Worm (Caenorhabditis elegans) whole organism, young adult: ENCODE data around the gene ugt-1.
A peak's percentile ranks its signal among the peaks of the same experiment; 100 is the strongest.

Experiments
- C17E4.6 ChIP-seq: fragments of 200-800 bp; sonication (Bioruptor generic); IDR thresholded peaks from 2 replicates; pipeline ENCODE4 v1.3.6; 2022; ENCODE audit warnings: missing genetic modification reagents, missing genetic modification characterization, missing compliant biosample characterization
- F10E7.11 ChIP-seq: sonication (generic microtip); optimal IDR thresholded peaks from 2 replicates; lab custom pipeline; 2017; ENCODE audit warnings: mild to moderate bottlenecking, missing genetic modification characterization, moderate library complexity, missing compliant biosample characterization
- F22D6.2 ChIP-seq: sonication (generic microtip); optimal IDR thresholded peaks from 2 replicates; lab custom pipeline; 2016; ENCODE audit warnings: mild to moderate bottlenecking, missing genetic modification characterization, missing compliant biosample characterization
- F33H1.4 ChIP-seq: fragments of 200-800 bp; sonication (Bioruptor generic); IDR thresholded peaks from 2 replicates; pipeline ENCODE4 v1.3.6; 2022; ENCODE audit warnings: missing genetic modification reagents, missing genetic modification characterization, missing compliant biosample characterization
- F37B4.10 ChIP-seq: fragments of 200-800 bp; sonication (Bioruptor generic); IDR thresholded peaks from 2 replicates; pipeline ENCODE4 v1.3.6; 2022; ENCODE audit warnings: missing genetic modification characterization, missing compliant biosample characterization
- F55B11.4 ChIP-seq: sonication (generic microtip); optimal IDR thresholded peaks from 2 replicates; lab custom pipeline; 2016; ENCODE audit warnings: missing compliant biosample characterization, missing genetic modification characterization, borderline replicate concordance; ENCODE audit not compliant: insufficient read depth
- F57A8.1 ChIP-seq: fragments of 200-800 bp; sonication (Bioruptor generic); optimal IDR thresholded peaks from 2 replicates; lab custom pipeline; 2018; ENCODE audit warnings: mild to moderate bottlenecking, missing genetic modification characterization, moderate library complexity, missing compliant biosample characterization
- K11D2.4 ChIP-seq: fragments of 200-800 bp; sonication (Bioruptor generic); IDR thresholded peaks from 2 replicates; pipeline ENCODE4 v1.3.6; 2022; ENCODE audit warnings: missing genetic modification reagents, missing genetic modification characterization, missing compliant biosample characterization
- T26A5.8 ChIP-seq: sonication (generic microtip); optimal IDR thresholded peaks from 2 replicates; lab custom pipeline; 2016; ENCODE audit warnings: missing genetic modification characterization, missing compliant biosample characterization
- Y56A3A.18 ChIP-seq: fragments of 200-800 bp; sonication (Bioruptor generic); IDR thresholded peaks from 2 replicates; pipeline ENCODE4 v1.3.6; 2022; ENCODE audit warnings: missing genetic modification reagents, missing genetic modification characterization, missing compliant biosample characterization
- Y79H2A.3 ChIP-seq: fragments of 200-800 bp; sonication (Bioruptor generic); conservative IDR thresholded peaks from 2 replicates; pipeline ENCODE4 v1.3.6; 2022; ENCODE audit warnings: missing genetic modification reagents, missing genetic modification characterization, missing compliant biosample characterization
- Y95B8A.8 ChIP-seq: fragments of 200-800 bp; sonication (Bioruptor generic); IDR thresholded peaks from 2 replicates; pipeline ENCODE4 v1.3.6; 2022; ENCODE audit warnings: missing genetic modification reagents, missing genetic modification characterization, missing compliant biosample characterization
- ZK185.1 ChIP-seq: sonication (generic microtip); optimal IDR thresholded peaks from 2 replicates; lab custom pipeline; 2016; ENCODE audit warnings: mild to moderate bottlenecking, missing genetic modification characterization, missing compliant biosample characterization; ENCODE audit not compliant: poor library complexity, severe bottlenecking
- attf-6 ChIP-seq: fragments of 200-800 bp; sonication (Bioruptor generic); IDR thresholded peaks from 2 replicates; pipeline ENCODE4 v1.3.6; 2022; ENCODE audit warnings: missing genetic modification reagents, missing genetic modification characterization, missing compliant biosample characterization
- bed-1 ChIP-seq: fragments of 200-800 bp; sonication (Bioruptor generic); IDR thresholded peaks from 2 replicates; pipeline ENCODE4 v1.3.6; 2022; ENCODE audit warnings: missing genetic modification reagents, missing genetic modification characterization, missing compliant biosample characterization
- bed-2 ChIP-seq: fragments of 200-800 bp; sonication (Bioruptor generic); IDR thresholded peaks from 2 replicates; pipeline ENCODE4 v1.3.6; 2022; ENCODE audit warnings: missing genetic modification reagents, missing genetic modification characterization, missing compliant biosample characterization
- cebp-2 ChIP-seq: fragments of 200-800 bp; sonication (Bioruptor generic); IDR thresholded peaks from 2 replicates; pipeline ENCODE4 v1.3.6; 2022; ENCODE audit warnings: missing genetic modification characterization, missing compliant biosample characterization
- ceh-79 ChIP-seq: sonication (generic microtip); optimal IDR thresholded peaks from 2 replicates; lab custom pipeline; 2017; ENCODE audit warnings: mild to moderate bottlenecking, missing genetic modification characterization, missing compliant biosample characterization
- ceh-91 ChIP-seq: fragments of 200-800 bp; sonication (Bioruptor generic); IDR thresholded peaks from 2 replicates; pipeline ENCODE4 v1.3.6; 2022; ENCODE audit warnings: missing genetic modification reagents, missing genetic modification characterization, missing compliant biosample characterization
- die-1 ChIP-seq: sonication (generic microtip); optimal IDR thresholded peaks from 2 replicates; lab custom pipeline; 2016; ENCODE audit warnings: missing genotype, mild to moderate bottlenecking, missing genetic modification characterization, missing compliant biosample characterization
- dpff-1 ChIP-seq: sonication (generic microtip); optimal IDR thresholded peaks from 2 replicates; lab custom pipeline; 2017; ENCODE audit warnings: mild to moderate bottlenecking, missing genetic modification characterization, missing compliant biosample characterization
- dpl-1 ChIP-seq: fragments of 150-350 bp; optimal IDR thresholded peaks from 2 replicates; lab custom pipeline; 2014; ENCODE audit warnings: missing biosample characterization, missing genetic modification reagents, missing genetic modification characterization
- efl-1 ChIP-seq: fragments of 150-350 bp; optimal IDR thresholded peaks from 2 replicates; lab custom pipeline; 2014; ENCODE audit warnings: missing biosample characterization, missing genetic modification reagents, missing genetic modification characterization
- egl-44 ChIP-seq: fragments of 200-800 bp; sonication (Bioruptor generic); IDR thresholded peaks from 2 replicates; pipeline ENCODE4 v1.3.6; 2022; ENCODE audit warnings: missing genetic modification reagents, missing genetic modification characterization, missing compliant biosample characterization
- ets-4 ChIP-seq: fragments of 200-800 bp; sonication (Bioruptor generic); optimal IDR thresholded peaks from 2 replicates; lab custom pipeline; 2018; ENCODE audit warnings: mild to moderate bottlenecking, missing genetic modification characterization, missing compliant biosample characterization
- hmg-1.2 ChIP-seq: fragments of 200-800 bp; sonication (Bioruptor generic); IDR thresholded peaks from 2 replicates; pipeline ENCODE4 v1.3.6; 2022; ENCODE audit warnings: missing genetic modification reagents, missing genetic modification characterization, missing compliant biosample characterization
- hrde-1 ChIP-seq: sonication (generic microtip); optimal IDR thresholded peaks from 2 replicates; lab custom pipeline; 2016; ENCODE audit warnings: missing genetic modification characterization, mild to moderate bottlenecking, missing compliant biosample characterization, moderate library complexity, missing genotype, missing genetic modification reagents, borderline replicate concordance
- hsf-1 ChIP-seq: fragments of 200-800 bp; sonication (Bioruptor generic); IDR thresholded peaks from 2 replicates; pipeline ENCODE4 v1.3.6; 2022; ENCODE audit warnings: missing genetic modification reagents, missing genetic modification characterization, missing compliant biosample characterization
- lsy-27 ChIP-seq: sonication (generic microtip); optimal IDR thresholded peaks from 2 replicates; lab custom pipeline; 2017; ENCODE audit warnings: missing genetic modification characterization, mild to moderate bottlenecking, missing compliant biosample characterization, antibody characterized with exemption, missing genotype, borderline replicate concordance; ENCODE audit not compliant: insufficient read depth
- madf-10 ChIP-seq: sonication (generic microtip); optimal IDR thresholded peaks from 2 replicates; lab custom pipeline; 2016; ENCODE audit warnings: mild to moderate bottlenecking, missing genetic modification characterization, missing compliant biosample characterization
- madf-6 ChIP-seq: fragments of 200-800 bp; sonication (Bioruptor generic); IDR thresholded peaks from 2 replicates; pipeline ENCODE4 v1.3.6; 2022; ENCODE audit warnings: missing genetic modification reagents, missing genetic modification characterization, missing compliant biosample characterization
- mes-4 ChIP-seq: sonication (generic microtip); optimal IDR thresholded peaks from 2 replicates; lab custom pipeline; 2016; ENCODE audit warnings: missing genotype, missing genetic modification characterization, missing compliant biosample characterization
- mxl-1 ChIP-seq: sonication (generic microtip); optimal IDR thresholded peaks from 2 replicates; lab custom pipeline; 2016; ENCODE audit warnings: missing genetic modification characterization, missing compliant biosample characterization
- nfya-1 ChIP-seq: sonication (generic microtip); optimal IDR thresholded peaks from 2 replicates; lab custom pipeline; 2017; ENCODE audit warnings: antibody characterized with exemption, missing compliant biosample characterization, missing genetic modification characterization, borderline replicate concordance; ENCODE audit not compliant: insufficient read depth
- nfya-2 ChIP-seq: fragments of 200-800 bp; sonication (Bioruptor generic); IDR thresholded peaks from 2 replicates; pipeline ENCODE4 v1.3.6; 2022; ENCODE audit warnings: missing genetic modification reagents, missing genetic modification characterization, missing compliant biosample characterization
- nfyb-1 ChIP-seq: fragments of 200-800 bp; sonication (Bioruptor generic); IDR thresholded peaks from 2 replicates; pipeline ENCODE4 v1.3.6; 2022; ENCODE audit warnings: missing genetic modification reagents, missing genetic modification characterization, missing compliant biosample characterization
- nhr-120 ChIP-seq: fragments of 200-800 bp; sonication (Bioruptor generic); IDR thresholded peaks from 2 replicates; pipeline ENCODE4 v1.3.6; 2022; ENCODE audit warnings: missing genetic modification characterization, missing compliant biosample characterization
- nhr-179 ChIP-seq: sonication (generic microtip); optimal IDR thresholded peaks from 2 replicates; lab custom pipeline; 2016; ENCODE audit warnings: mild to moderate bottlenecking, missing genetic modification characterization, missing compliant biosample characterization
- nhr-27 ChIP-seq: fragments of 200-800 bp; sonication (Bioruptor generic); optimal IDR thresholded peaks from 2 replicates; lab custom pipeline; 2018; ENCODE audit warnings: mild to moderate bottlenecking, missing genetic modification characterization, moderate library complexity, missing compliant biosample characterization
- nhr-80 ChIP-seq: sonication (generic microtip); optimal IDR thresholded peaks from 2 replicates; lab custom pipeline; 2016; ENCODE audit warnings: missing genetic modification characterization, missing compliant biosample characterization
- snpc-3.4 ChIP-seq: sonication (generic microtip); optimal IDR thresholded peaks from 2 replicates; lab custom pipeline; 2017; ENCODE audit warnings: missing genetic modification characterization, mild to moderate bottlenecking, missing compliant biosample characterization, antibody characterized with exemption, moderate library complexity, missing genotype, missing genetic modification reagents
- somi-1 ChIP-seq: fragments of 200-800 bp; sonication (Bioruptor generic); optimal IDR thresholded peaks from 2 replicates; lab custom pipeline; 2018; ENCODE audit warnings: mild to moderate bottlenecking, missing genetic modification characterization, missing compliant biosample characterization
- tbx-9 ChIP-seq: sonication (generic microtip); optimal IDR thresholded peaks from 2 replicates; lab custom pipeline; 2016; ENCODE audit warnings: borderline replicate concordance, missing genetic modification characterization, inconsistent platforms, missing compliant biosample characterization
- unc-130 ChIP-seq: sonication (generic microtip); optimal IDR thresholded peaks from 2 replicates; lab custom pipeline; 2016; ENCODE audit warnings: missing genetic modification reagents, missing genetic modification characterization, missing compliant biosample characterization
- zfh-2 ChIP-seq: fragments of 200-800 bp; sonication (Bioruptor generic); conservative IDR thresholded peaks from 2 replicates; pipeline ENCODE4 v1.3.6; 2022; ENCODE audit warnings: missing genetic modification reagents, missing genetic modification characterization, missing compliant biosample characterization
- zim-3 ChIP-seq: sonication (generic microtip); optimal IDR thresholded peaks from 2 replicates; lab custom pipeline; 2017; ENCODE audit warnings: mild to moderate bottlenecking, missing genetic modification characterization, moderate library complexity, missing compliant biosample characterization
- ztf-22 ChIP-seq: fragments of 200-800 bp; sonication (Bioruptor generic); optimal IDR thresholded peaks from 2 replicates; lab custom pipeline; 2018; ENCODE audit warnings: mild to moderate bottlenecking, missing genetic modification characterization, moderate library complexity, missing compliant biosample characterization
- ztf-3 ChIP-seq: fragments of 200-800 bp; sonication (Bioruptor generic); optimal IDR thresholded peaks from 2 replicates; lab custom pipeline; 2018; ENCODE audit warnings: mild to moderate bottlenecking, missing genetic modification characterization, missing compliant biosample characterization
- ztf-6 ChIP-seq: fragments of 200-800 bp; sonication (Bioruptor generic); IDR thresholded peaks from 2 replicates; pipeline ENCODE4 v1.3.6; 2022; ENCODE audit warnings: missing genetic modification reagents, missing genetic modification characterization, missing compliant biosample characterization

Gene ugt-1

ce11 chrV:10355773-10356335 lies 39.6 kb upstream of the ugt-1 start, which contains the start of gene sluh-7 (continued):
- no peak for TF ChIP-seq bed-1 (GFP tag; lab: Robert Waterston, UW)
- no peak for TF ChIP-seq T26A5.8 (tag; lab: Kevin White, UChicago)
- TF ChIP-seq ztf-22 (GFP tag; lab: Kevin White, UChicago), result no peak
- TF ChIP-seq die-1 (tag; lab: Kevin White, UChicago), result no peak
- TF ChIP-seq ceh-79, result no peak
- no peak for TF ChIP-seq F10E7.11 (tag; lab: Kevin White, UChicago)
- no peak for TF ChIP-seq lsy-27 (tag; lab: Kevin White, UChicago)
- peak; percentile 92 for TF ChIP-seq ZK185.1 (tag; lab: Kevin White, UChicago)
- TF ChIP-seq ets-4 (GFP tag; lab: Kevin White, UChicago), result no peak
- no peak for TF ChIP-seq cebp-2 (GFP tag; lab: Robert Waterston, UW)
- TF ChIP-seq attf-6 (GFP tag; lab: Robert Waterston, UW), result no peak
- TF ChIP-seq ceh-91, result 0 out of 2 replicates have a peak, but pooled peaks have one; percentile 11
- TF ChIP-seq ztf-6 (GFP tag; lab: Robert Waterston, UW), result no peak
- no peak for TF ChIP-seq tbx-9 (tag; lab: Kevin White, UChicago)
- peak; percentile 52 for TF ChIP-seq snpc-3.4
- TF ChIP-seq Y56A3A.18, result no peak
- TF ChIP-seq nfya-2 (GFP tag; lab: Robert Waterston, UW), result no peak
- no peak for TF ChIP-seq dpff-1 (tag; lab: Kevin White, UChicago)
- no peak for TF ChIP-seq egl-44 (GFP tag; lab: Robert Waterston, UW)
- TF ChIP-seq Y79H2A.3 (GFP tag; lab: Robert Waterston, UW), result no peak
- TF ChIP-seq madf-10 (tag; lab: Kevin White, UChicago), result peak; percentile 47
- peak; percentile 37; the same call in 1 of the 2 replicates for TF ChIP-seq hmg-1.2 (GFP tag; lab: Robert Waterston, UW)
- TF ChIP-seq mes-4 (tag; lab: Kevin White, UChicago), result no peak
- TF ChIP-seq F55B11.4, result no peak
- TF ChIP-seq dpl-1 (GFP tag; lab: Kevin White, UChicago), result peak; percentile 66
- no peak for TF ChIP-seq nhr-80 (tag; lab: Kevin White, UChicago)
- no peak for TF ChIP-seq hsf-1 (GFP tag; lab: Robert Waterston, UW)
- no peak for TF ChIP-seq bed-2 (GFP tag; lab: Robert Waterston, UW)
- TF ChIP-seq efl-1 (GFP tag; lab: Kevin White, UChicago), result peak; percentile 62
- peak; percentile 60; the same call in 1 of the 2 replicates for TF ChIP-seq madf-6 (GFP tag; lab: Robert Waterston, UW)
- TF ChIP-seq ztf-3 (GFP tag; lab: Kevin White, UChicago), result no peak
- TF ChIP-seq nfyb-1 (GFP tag; lab: Robert Waterston, UW), result no peak
- TF ChIP-seq C17E4.6 (GFP tag; lab: Robert Waterston, UW), result no peak
- no peak for TF ChIP-seq nhr-120
- TF ChIP-seq zfh-2 (GFP tag; lab: Robert Waterston, UW), result no peak
- no peak for TF ChIP-seq nfya-1 (tag; lab: Kevin White, UChicago)
- 0 out of 2 replicates have a peak, but pooled peaks have one; percentile 39 for TF ChIP-seq K11D2.4 (GFP tag; lab: Robert Waterston, UW)
- TF ChIP-seq F33H1.4 (GFP tag; lab: Robert Waterston, UW), result peak; percentile 65
- no peak for TF ChIP-seq somi-1
- TF ChIP-seq zim-3 (tag; lab: Kevin White, UChicago), result no peak
- no peak for TF ChIP-seq mxl-1 (tag; lab: Kevin White, UChicago)
- TF ChIP-seq F22D6.2, result peak; percentile 59
- no peak for TF ChIP-seq hrde-1
- TF ChIP-seq F57A8.1 (GFP tag; lab: Kevin White, UChicago), result no peak
- no peak for TF ChIP-seq F37B4.10 (GFP tag; lab: Robert Waterston, UW)
- no peak for TF ChIP-seq nhr-179
- no peak for TF ChIP-seq nhr-27 (tag; lab: Kevin White, UChicago)
- TF ChIP-seq Y95B8A.8 (GFP tag; lab: Robert Waterston, UW), result no peak
- peak; percentile 86 for TF ChIP-seq unc-130
